4 fruit fly cellular contexts compared by ENCODE assay signal in the genomic region with DNA sequence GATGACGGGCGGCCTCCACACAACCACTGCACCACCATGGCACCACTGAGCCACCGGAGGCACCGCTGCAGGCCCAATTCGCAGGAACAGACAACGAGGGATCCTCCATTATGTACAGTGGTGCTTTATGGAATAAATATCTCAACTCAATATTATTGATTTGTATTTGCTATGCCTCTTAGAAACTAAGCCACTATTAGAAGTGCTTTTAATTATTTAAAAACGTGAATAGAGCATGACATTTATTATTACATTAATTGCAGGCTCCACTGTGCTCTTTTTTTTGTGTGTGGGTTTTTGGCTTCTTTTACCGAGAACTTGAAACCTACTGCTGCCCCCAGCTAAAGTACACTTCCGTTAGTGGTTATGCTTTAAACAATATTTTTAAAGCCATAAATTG.
TF ChIP-seq lines count a peak whose summit lies in the region.

No protein-coding gene starts in this region.

- TF ChIP-seq CTCF in whole organism, embryonic (GFP tag; optimal IDR thresholded peaks at IDR 0.05; lab: Kevin White, UChicago): no peak

TF ChIP-seq in whole organism, embryonic, 481 proteins besides CTCF, POLR2A, EP300 and RAD21:
- TF ChIP-seq jing (GFP tag; optimal IDR thresholded peaks at IDR 0.05; lab: Kevin White, UChicago) (no peak), sens-2 (GFP tag; IDR thresholded peaks at IDR 0.05; lab: Robert Waterston, UW) (no peak), Drgx (GFP tag; IDR thresholded peaks at IDR 0.05; lab: Robert Waterston, UW) (peak; percentile 30; the same call in 1 of the 2 replicates), Med (GFP tag; lab: Kevin White, UChicago) (peak; percentile 30), Doc2 (GFP tag; IDR thresholded peaks at IDR 0.05; lab: Robert Waterston, UW) (no peak), sens (GFP tag; lab: Kevin White, UChicago) (peak; percentile 20), CG7963 (GFP tag; IDR thresholded peaks at IDR 0.05; lab: Robert Waterston, UW; ENCODE audit: partially characterized antibody) (no peak)

TF ChIP-seq in whole organism, prepupa, 60 proteins besides CTCF, POLR2A, EP300 and RAD21 (continues in another document):
- TF ChIP-seq Sox15 (GFP tag; optimal IDR thresholded peaks at IDR 0.05; lab: Kevin White, UChicago): no peak
- TF ChIP-seq ss (GFP tag; optimal IDR thresholded peaks at IDR 0.05; lab: Kevin White, UChicago): no peak
- TF ChIP-seq Smox (GFP tag; optimal IDR thresholded peaks at IDR 0.05; lab: Kevin White, UChicago): peak; percentile 62
- TF ChIP-seq CG32006 (GFP tag; optimal IDR thresholded peaks at IDR 0.05; lab: Kevin White, UChicago): no peak
- no peak for TF ChIP-seq Blimp-1 (GFP tag; optimal IDR thresholded peaks at IDR 0.05; lab: Kevin White, UChicago)
- TF ChIP-seq fd59A (GFP tag; optimal IDR thresholded peaks at IDR 0.05; lab: Kevin White, UChicago): no peak
- peak in 1 of 2 experiments; percentile 5 for TF ChIP-seq salr (GFP tag; optimal IDR thresholded peaks at IDR 0.05; lab: Kevin White, UChicago)
- TF ChIP-seq CG3919 (GFP tag; optimal IDR thresholded peaks at IDR 0.05; lab: Kevin White, UChicago): peak; percentile 40
- TF ChIP-seq CG6808 (GFP tag; optimal IDR thresholded peaks at IDR 0.05; lab: Kevin White, UChicago): peak; percentile 25
- TF ChIP-seq Sox14 (GFP tag; optimal IDR thresholded peaks at IDR 0.05; lab: Kevin White, UChicago): peak; percentile 58
- TF ChIP-seq CG4318 (GFP tag; optimal IDR thresholded peaks at IDR 0.05; lab: Kevin White, UChicago): no peak
- TF ChIP-seq CG34406 (GFP tag; optimal IDR thresholded peaks at IDR 0.05; lab: Kevin White, UChicago): peak; percentile 23
- TF ChIP-seq CG11762 (GFP tag; optimal IDR thresholded peaks at IDR 0.05; lab: Kevin White, UChicago; ENCODE audit: insufficient read depth): no peak
- peak; percentile 68 for TF ChIP-seq lz (GFP tag; optimal IDR thresholded peaks at IDR 0.05; lab: Kevin White, UChicago)
- no peak for TF ChIP-seq CG6276 (GFP tag; optimal IDR thresholded peaks at IDR 0.05; lab: Kevin White, UChicago)
- 0 out of 3 replicates have a peak, but pooled peaks have one; percentile 44 for TF ChIP-seq CG6163 (GFP tag; IDR thresholded peaks at IDR 0.05; lab: Robert Waterston, UW)
- no peak for TF ChIP-seq CG7368 (GFP tag; optimal IDR thresholded peaks at IDR 0.05; lab: Kevin White, UChicago)
- peak; percentile 82 for TF ChIP-seq svp (GFP tag; lab: Kevin White, UChicago)
- TF ChIP-seq CG1621 (tag; optimal IDR thresholded peaks at IDR 0.05; lab: Kevin White, UChicago): no peak
- TF ChIP-seq CG16779 (tag; optimal IDR thresholded peaks at IDR 0.05; lab: Kevin White, UChicago): no peak
- TF ChIP-seq Hr38 (GFP tag; optimal IDR thresholded peaks at IDR 0.05; lab: Kevin White, UChicago): no peak
- TF ChIP-seq CG10631 (GFP tag; optimal IDR thresholded peaks at IDR 0.05; lab: Kevin White, UChicago): peak; percentile 48
- TF ChIP-seq CG11294 (GFP tag; IDR thresholded peaks at IDR 0.05; lab: Robert Waterston, UW): no peak
- no peak for TF ChIP-seq CG11902 (GFP tag; optimal IDR thresholded peaks at IDR 0.05; lab: Kevin White, UChicago)
- peak; percentile 83 for TF ChIP-seq Eip78C (GFP tag; lab: Kevin White, UChicago)
- TF ChIP-seq CG9139 (GFP tag; optimal IDR thresholded peaks at IDR 0.05; lab: Kevin White, UChicago): no peak
- TF ChIP-seq spab (GFP tag; optimal IDR thresholded peaks at IDR 0.05; lab: Kevin White, UChicago): peak; percentile 39

TF ChIP-seq in whole organism, pupa, 21 proteins besides CTCF, POLR2A, EP300 and RAD21:
- TF ChIP-seq CG9948 (tag; optimal IDR thresholded peaks at IDR 0.05; lab: Kevin White, UChicago): peak; percentile 41
- TF ChIP-seq CG8159 (tag; optimal IDR thresholded peaks at IDR 0.05; lab: Kevin White, UChicago): peak; percentile 38
- TF ChIP-seq Ets98B (GFP tag; IDR thresholded peaks at IDR 0.05; lab: Robert Waterston, UW): no peak
- TF ChIP-seq CG14655 (GFP tag; optimal IDR thresholded peaks at IDR 0.05; lab: Kevin White, UChicago): peak; percentile 39
- peak; percentile 17 for TF ChIP-seq CG15710 (tag; optimal IDR thresholded peaks at IDR 0.05; lab: Kevin White, UChicago)
- peak; percentile 53 for TF ChIP-seq CG17806 (tag; optimal IDR thresholded peaks at IDR 0.05; lab: Kevin White, UChicago)
- no peak for TF ChIP-seq CG4496 (GFP tag; IDR thresholded peaks at IDR 0.05; lab: Robert Waterston, UW)
- TF ChIP-seq CG34367 (tag; optimal IDR thresholded peaks at IDR 0.05; lab: Kevin White, UChicago): peak; percentile 18
- TF ChIP-seq CG32121 (GFP tag; IDR thresholded peaks at IDR 0.05; lab: Robert Waterston, UW): no peak
- TF ChIP-seq CG13204 (GFP tag; optimal IDR thresholded peaks at IDR 0.05; lab: Kevin White, UChicago): no peak
- peak; percentile 34 for TF ChIP-seq Snoo (tag; optimal IDR thresholded peaks at IDR 0.05; lab: Kevin White, UChicago)
- no peak for TF ChIP-seq gl (tag; optimal IDR thresholded peaks at IDR 0.05; lab: Kevin White, UChicago)
- no peak for TF ChIP-seq EcR (GFP tag; optimal IDR thresholded peaks at IDR 0.05; lab: Kevin White, UChicago)
- TF ChIP-seq D1 (tag; optimal IDR thresholded peaks at IDR 0.05; lab: Kevin White, UChicago): no peak
- TF ChIP-seq CG12605 (GFP tag; IDR thresholded peaks at IDR 0.05; lab: Robert Waterston, UW): 0 out of 2 replicates have a peak, but pooled peaks have one; percentile 24
- TF ChIP-seq Pif1A (GFP tag; optimal IDR thresholded peaks at IDR 0.05; lab: Kevin White, UChicago): peak; percentile 14
- TF ChIP-seq rn (GFP tag; IDR thresholded peaks at IDR 0.05; lab: Robert Waterston, UW): no peak
- peak; percentile 30 for TF ChIP-seq Pif1B (GFP tag; optimal IDR thresholded peaks at IDR 0.05; lab: Kevin White, UChicago)
- TF ChIP-seq fd96Ca (GFP tag; IDR thresholded peaks at IDR 0.05; lab: Robert Waterston, UW): no peak
- peak; percentile 12 for TF ChIP-seq CG8301 (tag; optimal IDR thresholded peaks at IDR 0.05; lab: Kevin White, UChicago)
- no peak for TF ChIP-seq CG10348 (GFP tag; IDR thresholded peaks at IDR 0.05; lab: Robert Waterston, UW)

TF ChIP-seq in whole organism, wandering third instar larva, 38 proteins besides CTCF, POLR2A, EP300 and RAD21:
- no peak for TF ChIP-seq CrebA (GFP tag; optimal IDR thresholded peaks at IDR 0.05; lab: Kevin White, UChicago; ENCODE audit: borderline replicate concordance)
- TF ChIP-seq CG9705 (GFP tag; optimal IDR thresholded peaks at IDR 0.05; lab: Kevin White, UChicago): no peak
- TF ChIP-seq HLH106 (tag; optimal IDR thresholded peaks at IDR 0.05; lab: Kevin White, UChicago): peak; percentile 49
- no peak for TF ChIP-seq lola (GFP tag; optimal IDR thresholded peaks at IDR 0.05; lab: Kevin White, UChicago)
- TF ChIP-seq dsf (GFP tag; optimal IDR thresholded peaks at IDR 0.05; lab: Kevin White, UChicago; ENCODE audit: borderline replicate concordance): no peak
- TF ChIP-seq Mio (GFP tag; optimal IDR thresholded peaks at IDR 0.05; lab: Kevin White, UChicago): no peak
- TF ChIP-seq usp (GFP tag; optimal IDR thresholded peaks at IDR 0.05; lab: Kevin White, UChicago): no peak
- TF ChIP-seq Sp1 (GFP tag; optimal IDR thresholded peaks at IDR 0.05; lab: Kevin White, UChicago): peak; percentile 35
- TF ChIP-seq foxo (GFP tag; optimal IDR thresholded peaks at IDR 0.05; lab: Kevin White, UChicago): peak in 1 of 2 experiments; percentile 65
- peak; percentile 22 for TF ChIP-seq tai (GFP tag; optimal IDR thresholded peaks at IDR 0.05; lab: Kevin White, UChicago)
- TF ChIP-seq h (GFP tag; optimal IDR thresholded peaks at IDR 0.05; lab: Kevin White, UChicago): peak; percentile 73
- no peak for TF ChIP-seq pan (optimal IDR thresholded peaks at IDR 0.05; lab: Kevin White, UChicago)
- peak; percentile 22 for TF ChIP-seq Rel (GFP tag; optimal IDR thresholded peaks at IDR 0.05; lab: Kevin White, UChicago)
- no peak for TF ChIP-seq Rel (tag; optimal IDR thresholded peaks at IDR 0.05; lab: Kevin White, UChicago)
- TF ChIP-seq ey (GFP tag; optimal IDR thresholded peaks at IDR 0.05; lab: Kevin White, UChicago): peak; percentile 65
- peak; percentile 71 for TF ChIP-seq Hnf4 (GFP tag; optimal IDR thresholded peaks at IDR 0.05; lab: Kevin White, UChicago)
- peak; percentile 41 for TF ChIP-seq br (GFP tag; optimal IDR thresholded peaks at IDR 0.05; lab: Kevin White, UChicago)
- no peak for TF ChIP-seq N (GFP tag; optimal IDR thresholded peaks at IDR 0.05; lab: Kevin White, UChicago)
- TF ChIP-seq OdsH (GFP tag; optimal IDR thresholded peaks at IDR 0.05; lab: Kevin White, UChicago): peak; percentile 64
- peak; percentile 27 for TF ChIP-seq brk (GFP tag; optimal IDR thresholded peaks at IDR 0.05; lab: Kevin White, UChicago)
- TF ChIP-seq Hr83 (GFP tag; optimal IDR thresholded peaks at IDR 0.05; lab: Kevin White, UChicago; ENCODE audit: poor library complexity, severe bottlenecking): no peak
- TF ChIP-seq sage (GFP tag; optimal IDR thresholded peaks at IDR 0.05; lab: Kevin White, UChicago): peak; percentile 44
- peak; percentile 15 for TF ChIP-seq CG32264 (GFP tag; optimal IDR thresholded peaks at IDR 0.05; lab: Kevin White, UChicago)
- TF ChIP-seq psq (GFP tag; optimal IDR thresholded peaks at IDR 0.05; lab: Kevin White, UChicago): peak; percentile 60
- TF ChIP-seq woc (GFP tag; optimal IDR thresholded peaks at IDR 0.05; lab: Kevin White, UChicago): peak; percentile 63
- TF ChIP-seq dl (GFP tag; optimal IDR thresholded peaks at IDR 0.05; lab: Kevin White, UChicago; ENCODE audit: insufficient read depth in 1 of 2, partially characterized antibody in 2 of 2): no peak
- TF ChIP-seq fru (GFP tag; optimal IDR thresholded peaks at IDR 0.05; lab: Kevin White, UChicago): peak; percentile 74
- TF ChIP-seq Abd-B (GFP tag; optimal IDR thresholded peaks at IDR 0.05; lab: Kevin White, UChicago): no peak
- TF ChIP-seq Jra (GFP tag; optimal IDR thresholded peaks at IDR 0.05; lab: Kevin White, UChicago): peak; percentile 8
- no peak for TF ChIP-seq GATAd (GFP tag; optimal IDR thresholded peaks at IDR 0.05; lab: Kevin White, UChicago)
- peak; percentile 58 for TF ChIP-seq rgr (GFP tag; optimal IDR thresholded peaks at IDR 0.05; lab: Kevin White, UChicago)
TF ChIP-seq in whole organism, wandering third instar larva: peak in this region for 18.

Comparison
In these comparisons a context has a peak if more than half of its experiments do, and no peak if none do; other contexts are left out.
1. Of the 7 proteins assayed by ChIP-seq in both whole organism, embryonic and whole organism, prepupa: peak only in whole organism, embryonic: none; only in whole organism, prepupa: Hr39 and Sox102F; in both: none; in neither: 5.